Fruit fly (Drosophila melanogaster) whole organism, embryonic: ENCODE data around the gene CG32544.

ENCODE experiments used
- ATbp ChIP-seq: fragments of 200-800 bp; sonication (Bioruptor generic); optimal IDR thresholded peaks from 2 replicates; lab custom pipeline; 2017; ENCODE audit warnings: missing biosample characterization, mild to moderate bottlenecking, missing genetic modification characterization, missing genetic modification reagents
- CG10267 ChIP-seq: fragments of 200-800 bp; sonication (Bioruptor generic); optimal IDR thresholded peaks from 2 replicates; lab custom pipeline; 2018; ENCODE audit warnings: missing biosample characterization, mild to moderate bottlenecking, missing genetic modification characterization, moderate library complexity
- CG12236 ChIP-seq: fragments of 200-800 bp; sonication (Bioruptor generic); optimal IDR thresholded peaks from 2 replicates; lab custom pipeline; 2016; ENCODE audit warnings: missing biosample characterization, missing genetic modification characterization
- CG12299 ChIP-seq: fragments of 200-800 bp; sonication (Bioruptor generic); optimal IDR thresholded peaks from 2 replicates; lab custom pipeline; 2018; ENCODE audit warnings: missing biosample characterization, mild to moderate bottlenecking, missing genetic modification characterization
- CG12942 ChIP-seq: fragments of 200-800 bp; sonication (Bioruptor generic); optimal IDR thresholded peaks from 3 replicates; lab custom pipeline; 2016; ENCODE audit warnings: missing biosample characterization, missing genetic modification characterization
- CG13123 ChIP-seq: fragments of 200-800 bp; sonication (Bioruptor generic); optimal IDR thresholded peaks from 2 replicates; lab custom pipeline; 2016; ENCODE audit warnings: missing biosample characterization, missing genetic modification characterization
- CG13296 ChIP-seq: fragments of 200-800 bp; sonication (Bioruptor generic); optimal IDR thresholded peaks from 3 replicates; lab custom pipeline; 2018; ENCODE audit warnings: missing biosample characterization, mild to moderate bottlenecking, missing genetic modification characterization
- CG14050 ChIP-seq: fragments of 200-800 bp; sonication (Bioruptor generic); IDR thresholded peaks from 3 replicates; pipeline ENCODE4 v1.3.6; 2022; ENCODE audit warnings: missing biosample characterization, missing genetic modification characterization
- CG14965 ChIP-seq: fragments of 200-800 bp; sonication (Bioruptor generic); optimal IDR thresholded peaks from 2 replicates; lab custom pipeline; 2016; ENCODE audit warnings: missing biosample characterization, missing genetic modification characterization, borderline replicate concordance
- CG1602 ChIP-seq: fragments of 200-800 bp; sonication (Bioruptor generic); optimal IDR thresholded peaks from 3 replicates; lab custom pipeline; 2016; ENCODE audit warnings: missing biosample characterization, missing genetic modification characterization
- CG17802 ChIP-seq: fragments of 200-800 bp; sonication (Bioruptor generic); optimal IDR thresholded peaks from 2 replicates; lab custom pipeline; 2018; ENCODE audit warnings: missing biosample characterization, mild to moderate bottlenecking, missing genetic modification characterization, moderate library complexity
- CG17912 ChIP-seq: fragments of 200-800 bp; sonication (Bioruptor generic); optimal IDR thresholded peaks from 2 replicates; lab custom pipeline; 2018; ENCODE audit warnings: missing biosample characterization, mild to moderate bottlenecking, missing genetic modification characterization
- CG3407 ChIP-seq: fragments of 200-800 bp; sonication (Bioruptor generic); optimal IDR thresholded peaks from 2 replicates; lab custom pipeline; 2018; ENCODE audit warnings: missing biosample characterization, mild to moderate bottlenecking, missing genetic modification characterization
- CG34376 ChIP-seq: fragments of 200-800 bp; sonication (Bioruptor generic); optimal IDR thresholded peaks from 2 replicates; lab custom pipeline; 2018; ENCODE audit warnings: missing biosample characterization, mild to moderate bottlenecking, missing genetic modification characterization
- CG3838 ChIP-seq: fragments of 200-800 bp; sonication (Bioruptor generic); optimal IDR thresholded peaks from 3 replicates; lab custom pipeline; 2016; ENCODE audit warnings: missing biosample characterization, missing genetic modification characterization
- CG43689 ChIP-seq: fragments of 200-800 bp; sonication (Bioruptor generic); IDR thresholded peaks from 2 replicates; pipeline ENCODE4 v1.3.6; 2022; ENCODE audit warnings: missing biosample characterization, missing genetic modification characterization
- CG5245 ChIP-seq: fragments of 200-800 bp; sonication (Bioruptor generic); optimal IDR thresholded peaks from 3 replicates; lab custom pipeline; 2016; ENCODE audit warnings: missing biosample characterization, missing genetic modification characterization
- CG9609 ChIP-seq: fragments of 200-800 bp; sonication (Bioruptor generic); optimal IDR thresholded peaks from 3 replicates; lab custom pipeline; 2016; ENCODE audit warnings: missing biosample characterization, missing genetic modification characterization
- Dek ChIP-seq: fragments of 200-800 bp; sonication (Bioruptor generic); optimal IDR thresholded peaks from 3 replicates; lab custom pipeline; 2019; ENCODE audit warnings: missing biosample characterization, mild to moderate bottlenecking, missing genetic modification characterization, moderate library complexity
- Dip3 ChIP-seq: fragments of 200-800 bp; sonication (Bioruptor generic); optimal IDR thresholded peaks from 3 replicates; lab custom pipeline; 2016; ENCODE audit warnings: missing biosample characterization, missing genetic modification characterization
- E2f1 ChIP-seq: fragments of 200-800 bp; sonication (Bioruptor generic); IDR thresholded peaks from 2 replicates; pipeline ENCODE4 v1.3.6; 2022; ENCODE audit warnings: missing biosample characterization, missing genetic modification characterization
- Eip74EF ChIP-seq, 2 experiments: fragments of 200-800 bp in 1 of 2; fragments of >200 bp in 1 of 2; sonication (Bioruptor generic) in 1 of 2; optimal IDR thresholded peaks; 2 replicates each; lab custom pipeline; 2017 to 2019; ENCODE audit warnings: missing biosample characterization in 2 of 2, missing genetic modification characterization in 2 of 2, mild to moderate bottlenecking in 1 of 2, moderate library complexity in 1 of 2
- HLH54F ChIP-seq: fragments of 200-800 bp; sonication (Bioruptor generic); optimal IDR thresholded peaks from 3 replicates; lab custom pipeline; 2016; ENCODE audit warnings: missing biosample characterization, missing genetic modification characterization
- Lhr ChIP-seq: fragments of 200-800 bp; sonication (Bioruptor generic); optimal IDR thresholded peaks from 3 replicates; lab custom pipeline; 2017; ENCODE audit warnings: mild to moderate bottlenecking, missing biosample characterization, missing genetic modification reagents, missing genetic modification characterization
- Lim3 ChIP-seq: fragments of 200-800 bp; sonication (Bioruptor generic); IDR thresholded peaks from 2 replicates; pipeline ENCODE4 v1.3.6; 2022; ENCODE audit warnings: missing biosample characterization, missing genetic modification characterization
- NC2α ChIP-seq: fragments of 200-800 bp; sonication (Bioruptor generic); optimal IDR thresholded peaks from 2 replicates; lab custom pipeline; 2016; ENCODE audit warnings: missing biosample characterization, missing genetic modification characterization
- Pdp1 ChIP-seq, 2 experiments: fragments of 200-800 bp; sonication (Bioruptor generic); optimal IDR thresholded peaks; 3 replicates each; lab custom pipeline; 2016; ENCODE audit warnings: missing biosample characterization in 2 of 2, missing genetic modification characterization in 2 of 2, mild to moderate bottlenecking in 1 of 2, moderate library complexity in 1 of 2
- Rx ChIP-seq: fragments of 200-800 bp; sonication (Bioruptor generic); IDR thresholded peaks from 2 replicates; pipeline ENCODE4 v1.3.6; 2022; ENCODE audit warnings: missing biosample characterization, missing genetic modification characterization
- Sry-β ChIP-seq: fragments of 200-800 bp; sonication (Bioruptor generic); optimal IDR thresholded peaks from 2 replicates; lab custom pipeline; 2018; ENCODE audit warnings: missing biosample characterization, mild to moderate bottlenecking, missing genetic modification characterization, moderate library complexity
- Ssrp ChIP-seq: fragments of 200-800 bp; sonication (Bioruptor generic); optimal IDR thresholded peaks from 2 replicates; lab custom pipeline; 2018; ENCODE audit warnings: missing biosample characterization, mild to moderate bottlenecking, missing genetic modification characterization, moderate library complexity
- abd-A ChIP-seq: fragments of 200-800 bp; sonication (Bioruptor generic); optimal IDR thresholded peaks from 3 replicates; lab custom pipeline; 2019; ENCODE audit warnings: missing biosample characterization, mild to moderate bottlenecking, missing genetic modification characterization, moderate library complexity
- amos ChIP-seq: fragments of 200-800 bp; sonication (Bioruptor generic); IDR thresholded peaks from 2 replicates; pipeline ENCODE4 v1.3.6; 2022; ENCODE audit warnings: missing biosample characterization, missing genetic modification characterization; ENCODE audit not compliant: partially characterized antibody
- aop ChIP-seq: fragments of 200-800 bp; sonication (Bioruptor generic); IDR thresholded peaks from 2 replicates; pipeline ENCODE4 v1.3.6; 2022; ENCODE audit warnings: missing biosample characterization, missing genetic modification characterization
- ap ChIP-seq: fragments of 200-800 bp; sonication (Bioruptor generic); IDR thresholded peaks from 2 replicates; pipeline ENCODE4 v1.3.6; 2022; ENCODE audit warnings: missing biosample characterization, missing genetic modification characterization
- chn ChIP-seq: fragments of 200-800 bp; sonication (Bioruptor generic); optimal IDR thresholded peaks from 2 replicates; lab custom pipeline; 2016; ENCODE audit warnings: missing biosample characterization, missing genetic modification characterization
- croc ChIP-seq: fragments of 200-800 bp; sonication (Bioruptor generic); conservative IDR thresholded peaks from 3 replicates; pipeline ENCODE4 v1.3.6; 2022; ENCODE audit warnings: missing biosample characterization, missing genetic modification characterization
- dimm ChIP-seq: fragments of 200-800 bp; sonication (Bioruptor generic); IDR thresholded peaks from 2 replicates; pipeline ENCODE4 v1.3.6; 2022; ENCODE audit warnings: missing biosample characterization, missing genetic modification characterization
- disco-r ChIP-seq: fragments of 200-800 bp; sonication (Bioruptor generic); optimal IDR thresholded peaks from 2 replicates; lab custom pipeline; 2016; ENCODE audit warnings: missing biosample characterization, missing genetic modification characterization
- dysf ChIP-seq: fragments of 200-800 bp; sonication (Bioruptor generic); IDR thresholded peaks from 3 replicates; pipeline ENCODE4 v1.3.6; 2022; ENCODE audit warnings: missing biosample characterization, missing genetic modification characterization
- ems ChIP-seq: fragments of 200-800 bp; sonication (Bioruptor generic); optimal IDR thresholded peaks from 3 replicates; lab custom pipeline; 2016; ENCODE audit warnings: missing biosample characterization, missing genetic modification characterization
- en ChIP-seq: fragments of 200-800 bp; sonication (Bioruptor generic); optimal IDR thresholded peaks from 2 replicates; lab custom pipeline; 2016; ENCODE audit warnings: missing biosample characterization, missing genetic modification characterization
- gro ChIP-seq: fragments of 200-800 bp; sonication (Bioruptor generic); optimal IDR thresholded peaks from 2 replicates; lab custom pipeline; 2016; ENCODE audit warnings: missing biosample characterization, missing genetic modification characterization
- kah ChIP-seq: fragments of 200-800 bp; sonication (Bioruptor generic); optimal IDR thresholded peaks from 2 replicates; lab custom pipeline; 2018; ENCODE audit warnings: missing biosample characterization, mild to moderate bottlenecking, missing genetic modification characterization
- nau ChIP-seq: fragments of 200-800 bp; sonication (Bioruptor generic); optimal IDR thresholded peaks from 3 replicates; lab custom pipeline; 2017; ENCODE audit warnings: missing biosample characterization, mild to moderate bottlenecking, missing genetic modification characterization, missing genetic modification reagents
- nerfin-1 ChIP-seq: fragments of 200-800 bp; sonication (Bioruptor generic); optimal IDR thresholded peaks from 3 replicates; lab custom pipeline; 2019; ENCODE audit warnings: missing biosample characterization, mild to moderate bottlenecking, missing genetic modification characterization, moderate library complexity
- oc ChIP-seq: fragments of 200-800 bp; sonication (Bioruptor generic); optimal IDR thresholded peaks from 2 replicates; lab custom pipeline; 2018; ENCODE audit warnings: missing biosample characterization, mild to moderate bottlenecking, missing genetic modification characterization, moderate library complexity
- org-1 ChIP-seq: fragments of 200-800 bp; sonication (Bioruptor generic); optimal IDR thresholded peaks from 2 replicates; lab custom pipeline; 2017; ENCODE audit warnings: missing biosample characterization, missing genetic modification characterization
- rib ChIP-seq: fragments of 200-800 bp; sonication (Bioruptor generic); IDR thresholded peaks from 2 replicates; pipeline ENCODE4 v1.3.6; 2022; ENCODE audit warnings: missing biosample characterization, missing genetic modification characterization
- run ChIP-seq: fragments of 200-800 bp; sonication (Bioruptor generic); optimal IDR thresholded peaks from 3 replicates; lab custom pipeline; 2018; ENCODE audit warnings: missing biosample characterization, mild to moderate bottlenecking, missing genetic modification characterization
- tin ChIP-seq: fragments of 200-800 bp; sonication (Bioruptor generic); optimal IDR thresholded peaks from 3 replicates; lab custom pipeline; 2016; ENCODE audit warnings: missing biosample characterization, missing genetic modification characterization
- trh ChIP-seq: fragments of 200-800 bp; sonication (Bioruptor generic); optimal IDR thresholded peaks from 2 replicates; lab custom pipeline; 2016; ENCODE audit warnings: missing biosample characterization, missing genetic modification characterization

The CG32544 gene

DNA sequence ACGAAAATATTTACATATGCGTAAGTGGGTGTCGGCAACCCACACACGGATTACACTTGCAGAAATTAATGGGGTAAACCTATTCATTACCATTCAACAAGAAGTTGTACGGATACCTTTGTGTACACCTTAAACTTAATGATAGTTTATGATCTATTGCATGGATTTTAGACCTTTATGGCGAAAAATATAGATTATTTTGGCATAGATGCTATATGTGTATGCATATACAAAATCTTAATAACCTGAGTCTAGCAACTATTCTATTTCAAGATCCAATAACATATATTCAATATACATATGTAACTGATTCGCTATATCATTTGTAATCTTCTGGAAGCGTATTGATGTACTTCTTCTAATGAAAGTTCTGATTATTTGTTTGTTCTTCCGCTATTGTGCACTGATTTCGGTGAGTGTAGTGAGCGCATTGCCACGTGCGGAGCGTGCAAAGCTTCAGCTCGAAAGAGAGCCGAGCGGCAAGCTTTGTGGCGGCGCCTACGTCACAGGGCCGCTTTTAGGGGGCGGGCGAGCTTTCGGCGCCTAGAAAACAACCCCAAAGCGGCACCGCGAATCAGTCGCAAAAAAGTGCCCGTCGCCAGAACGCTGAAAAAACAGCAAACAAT, 39.9 kb downstream of the CG32544 start, which contains the start of gene CG7378 (continued):
- no peak for TF ChIP-seq CG3838
- peak; percentile 19 for TF ChIP-seq nerfin-1
- TF ChIP-seq kah, result no peak
- TF ChIP-seq dysf (GFP tag; lab: Robert Waterston, UW), result peak; percentile 57; the same call in 1 of the 3 replicates
- no peak for TF ChIP-seq CG1602 (GFP tag; lab: Kevin White, UChicago)
- no peak for TF ChIP-seq rib (GFP tag; lab: Robert Waterston, UW)
- TF ChIP-seq nau (GFP tag; lab: Kevin White, UChicago), result no peak
- TF ChIP-seq en, result no peak
- no peak for TF ChIP-seq CG9609 (GFP tag; lab: Kevin White, UChicago)
- TF ChIP-seq Ssrp (tag; lab: Kevin White, UChicago), result no peak
- no peak for TF ChIP-seq CG12299 (tag; lab: Kevin White, UChicago)
- no peak for TF ChIP-seq CG12942 (GFP tag; lab: Kevin White, UChicago)
- no peak for TF ChIP-seq Rx (GFP tag; lab: Robert Waterston, UW)
- no peak for TF ChIP-seq oc (tag; lab: Kevin White, UChicago)
- TF ChIP-seq CG10267 (tag; lab: Kevin White, UChicago), result no peak
- TF ChIP-seq CG43689 (GFP tag; lab: Robert Waterston, UW), result no peak
- no peak for TF ChIP-seq ap (GFP tag; lab: Robert Waterston, UW)
- no peak for TF ChIP-seq croc (GFP tag; lab: Robert Waterston, UW)
- TF ChIP-seq Pdp1 (GFP tag; optimal IDR thresholded peaks at IDR 0.05; lab: Kevin White, UChicago), result peak; percentile 28 to 68
- TF ChIP-seq Lim3 (GFP tag; lab: Robert Waterston, UW), result no peak
- TF ChIP-seq tin (GFP tag; lab: Kevin White, UChicago), result peak; percentile 28
- TF ChIP-seq CG14050, result no peak
- TF ChIP-seq CG5245 (GFP tag; lab: Kevin White, UChicago), result no peak
- no peak for TF ChIP-seq ATbp (GFP tag; lab: Kevin White, UChicago)
- TF ChIP-seq CG13296, result peak; percentile 3
- no peak for TF ChIP-seq Sry-β
- TF ChIP-seq run (tag; lab: Kevin White, UChicago), result no peak
- TF ChIP-seq amos (GFP tag; lab: Robert Waterston, UW), result no peak
- no peak for TF ChIP-seq CG17802 (tag; lab: Kevin White, UChicago)
- TF ChIP-seq Dip3 (GFP tag; lab: Kevin White, UChicago), result no peak
- TF ChIP-seq NC2α (GFP tag; lab: Kevin White, UChicago), result no peak
- TF ChIP-seq CG3407 (GFP tag; lab: Kevin White, UChicago), result no peak
- TF ChIP-seq Lhr (GFP tag; lab: Kevin White, UChicago), result no peak
- TF ChIP-seq chn (GFP tag; lab: Kevin White, UChicago), result no peak
- peak in 1 of 2 experiments; percentile 14 for TF ChIP-seq Eip74EF (GFP tag; optimal IDR thresholded peaks at IDR 0.05; lab: Kevin White, UChicago)
- TF ChIP-seq ems (GFP tag; lab: Kevin White, UChicago), result peak; percentile 18
- no peak for TF ChIP-seq abd-A (tag; lab: Kevin White, UChicago)
- TF ChIP-seq aop (GFP tag; lab: Robert Waterston, UW), result no peak
- no peak for TF ChIP-seq CG14965 (GFP tag; lab: Kevin White, UChicago)
- no peak for TF ChIP-seq dimm
- no peak for TF ChIP-seq CG17912 (GFP tag; lab: Kevin White, UChicago)
- TF ChIP-seq disco-r (GFP tag; lab: Kevin White, UChicago), result no peak
- no peak for TF ChIP-seq HLH54F (GFP tag; lab: Kevin White, UChicago)
- no peak for TF ChIP-seq trh (GFP tag; lab: Kevin White, UChicago)
- peak; percentile 45 for TF ChIP-seq org-1 (GFP tag; lab: Kevin White, UChicago)
- TF ChIP-seq Dek (tag; lab: Kevin White, UChicago), result no peak
- TF ChIP-seq CG34376 (GFP tag; lab: Kevin White, UChicago), result peak; percentile 26
- no peak for TF ChIP-seq CG13123 (GFP tag; lab: Kevin White, UChicago)
- TF ChIP-seq gro, result no peak
- TF ChIP-seq E2f1 (GFP tag; lab: Robert Waterston, UW), result no peak
- TF ChIP-seq CG12236 (GFP tag; lab: Kevin White, UChicago), result no peak
